Worm (Caenorhabditis elegans): Measurements from ENCODE around the gene ZC404.1.

The ZC404.1 gene

ce11 chrV:6835242-6835641 is 41.3 kb downstream of the ZC404.1 start, which contains the start of the genes T15B7.14 and col-143:
TSS of gene T15B7.14 (minus strand) at chrV:6835342.
TSS of gene col-143 (plus strand) at chrV:6835635.
- TF ChIP-seq Y105C5A.15 (GFP tag; IDR thresholded peaks at IDR 0.05) (no peak), zag-1 (tag; optimal IDR thresholded peaks at IDR 0.05) (no peak), Y48G9A.11 (GFP tag; IDR thresholded peaks at IDR 0.05) (no peak), mes-2 (tag; optimal IDR thresholded peaks at IDR 0.05; ENCODE audit: poor library complexity, severe bottlenecking) (no peak), D1046.2 (GFP tag; IDR thresholded peaks at IDR 0.05) (no peak), daf-12 (tag; optimal IDR thresholded peaks at IDR 0.05) (no peak), R02D3.7 (tag; optimal IDR thresholded peaks at IDR 0.05) (no peak), unc-39 (tag; optimal IDR thresholded peaks at IDR 0.05) (no peak), pha-4 (GFP tag; IDR thresholded peaks at IDR 0.05) (no peak), pha-4 (tag; optimal IDR thresholded peaks at IDR 0.05) (no peak), cey-2 (tag; optimal IDR thresholded peaks at IDR 0.05; ENCODE audit: borderline replicate concordance, insufficient read depth) (no peak), lim-7 (GFP tag; IDR thresholded peaks at IDR 0.05) (no peak), dpl-1 (GFP tag; optimal IDR thresholded peaks at IDR 0.05) (no peak), hif-1 (tag; optimal IDR thresholded peaks at IDR 0.05) (no peak), nhr-6 (tag; optimal IDR thresholded peaks at IDR 0.05) (no peak), snpc-4 (tag; optimal IDR thresholded peaks at IDR 0.05) (no peak)

- peak; percentile 95 for TF ChIP-seq set-16 (GFP tag; IDR thresholded peaks at IDR 0.05)
- TF ChIP-seq F10B5.3 (tag; optimal IDR thresholded peaks at IDR 0.05) = no peak
These were observed 42.0 kb downstream of the ZC404.1 start for ce11 chrV:6836036-6836435.

- TF ChIP-seq hlh-30 (tag; optimal IDR thresholded peaks at IDR 0.05; ENCODE audit: insufficient read depth) (no peak), R02D3.7 (tag; optimal IDR thresholded peaks at IDR 0.05) (peak; percentile 85), fkh-10 (GFP tag; optimal IDR thresholded peaks at IDR 0.05) (no peak), mes-2 (tag; optimal IDR thresholded peaks at IDR 0.05; ENCODE audit: poor library complexity, severe bottlenecking) (peak; percentile 58), dpl-1 (GFP tag; optimal IDR thresholded peaks at IDR 0.05) (peak; percentile 77), T20F7.1 (GFP tag; optimal IDR thresholded peaks at IDR 0.05) (peak; percentile 94), Y48G9A.11 (GFP tag; IDR thresholded peaks at IDR 0.05) (peak; percentile 92), F10B5.3 (tag; optimal IDR thresholded peaks at IDR 0.05) (no peak), lim-7 (GFP tag; IDR thresholded peaks at IDR 0.05) (no peak)
These were observed 44.6 kb downstream of the ZC404.1 start, which contains the start of gene T15B7.15 for ce11 chrV:6838599-6838998. TSS of gene T15B7.15 (minus strand) at chrV:6838665.

- no peak for TF ChIP-seq daf-16 (GFP tag; optimal IDR thresholded peaks at IDR 0.05)
- TF ChIP-seq daf-16 (tag; optimal IDR thresholded peaks at IDR 0.05) = peak; percentile 7
- TF ChIP-seq nhr-28 (tag; optimal IDR thresholded peaks at IDR 0.05) = peak; percentile 56
- no peak for TF ChIP-seq fos-1 (tag; optimal IDR thresholded peaks at IDR 0.05)
- no peak for TF ChIP-seq unc-39 (tag; optimal IDR thresholded peaks at IDR 0.05)
- TF ChIP-seq ZK337.2 (GFP tag; IDR thresholded peaks at IDR 0.05) = no peak
- TF ChIP-seq ama-1 (optimal IDR thresholded peaks at IDR 0.05) = no peak
- TF ChIP-seq lin-15B (tag; optimal IDR thresholded peaks at IDR 0.05) = no peak
- TF ChIP-seq pqm-1 (tag; optimal IDR thresholded peaks at IDR 0.05) = peak; percentile 38
- TF ChIP-seq nhr-77 (tag; optimal IDR thresholded peaks at IDR 0.05) = peak; percentile 37
- no peak for TF ChIP-seq aha-1 (tag)
- no peak for TF ChIP-seq saeg-2 (GFP tag; IDR thresholded peaks at IDR 0.05)
- no peak for TF ChIP-seq lin-39 (tag; optimal IDR thresholded peaks at IDR 0.05)
- no peak for TF ChIP-seq ceh-20 (GFP tag; IDR thresholded peaks at IDR 0.05)
- no peak for TF ChIP-seq lsy-2 (tag; optimal IDR thresholded peaks at IDR 0.05)
- no peak for TF ChIP-seq aly-2 (tag; optimal IDR thresholded peaks at IDR 0.05)
- TF ChIP-seq dve-1 (tag; optimal IDR thresholded peaks at IDR 0.05; ENCODE audit: insufficient read depth) = peak; percentile 0
- TF ChIP-seq zag-1 (tag; optimal IDR thresholded peaks at IDR 0.05) = no peak
These were observed 45.0 kb downstream of the ZC404.1 start, which contains the start of gene hpo-8 for ce11 chrV:6839008-6839407. TSS of gene hpo-8 (plus strand) at chrV:6839289.

Data from whole organism, L4 larva.